Fruit fly (Drosophila melanogaster) whole organism, embryonic: ENCODE measurements around the gene CG31538.
A peak's percentile ranks its signal among the peaks of the same experiment; 100 is the strongest.

ENCODE experiments used
- Asciz ChIP-seq: fragments of 200-800 bp; sonication (Bioruptor generic); optimal IDR thresholded peaks from 2 replicates; lab custom pipeline; 2017; ENCODE audit warnings: missing biosample characterization, mild to moderate bottlenecking, missing genetic modification characterization, missing genetic modification reagents
- Atf3 ChIP-seq: fragments of 200-800 bp; sonication (Bioruptor generic); optimal IDR thresholded peaks from 3 replicates; lab custom pipeline; 2016; ENCODE audit warnings: missing biosample characterization, missing genetic modification characterization
- Bdp1 ChIP-seq: fragments of 200-800 bp; sonication (Bioruptor generic); optimal IDR thresholded peaks from 3 replicates; lab custom pipeline; 2016; ENCODE audit warnings: missing biosample characterization, missing genetic modification characterization
- CG11504 ChIP-seq: fragments of 200-800 bp; sonication (Bioruptor generic); optimal IDR thresholded peaks from 3 replicates; lab custom pipeline; 2019; ENCODE audit warnings: missing biosample characterization, mild to moderate bottlenecking, missing genetic modification characterization, moderate library complexity
- CG11695 ChIP-seq: fragments of 200-800 bp; sonication (Bioruptor generic); IDR thresholded peaks from 3 replicates; pipeline ENCODE4 v1.3.6; 2022; ENCODE audit warnings: missing biosample characterization, missing genetic modification characterization
- CG12219 ChIP-seq: fragments of 200-800 bp; sonication (Bioruptor generic); optimal IDR thresholded peaks from 3 replicates; lab custom pipeline; 2018; ENCODE audit warnings: missing biosample characterization, mild to moderate bottlenecking, missing genetic modification characterization
- CG13424 ChIP-seq: fragments of 200-800 bp; sonication (Bioruptor generic); optimal IDR thresholded peaks from 2 replicates; lab custom pipeline; 2019; ENCODE audit warnings: missing biosample characterization, mild to moderate bottlenecking, missing genetic modification characterization, moderate library complexity
- CG14441 ChIP-seq: fragments of 200-800 bp; sonication (Bioruptor generic); IDR thresholded peaks from 2 replicates; pipeline ENCODE4 v1.3.6; 2022; ENCODE audit warnings: missing biosample characterization, missing genetic modification characterization
- CG2120 ChIP-seq: fragments of 200-800 bp; sonication (Bioruptor generic); optimal IDR thresholded peaks from 3 replicates; lab custom pipeline; 2016; ENCODE audit warnings: missing biosample characterization, missing genetic modification characterization
- CG2678 ChIP-seq: fragments of 200-800 bp; sonication (Bioruptor generic); optimal IDR thresholded peaks from 3 replicates; lab custom pipeline; 2019; ENCODE audit warnings: missing biosample characterization, mild to moderate bottlenecking, missing genetic modification characterization, moderate library complexity
- CG3065 ChIP-seq: fragments of 200-800 bp; sonication (Bioruptor generic); optimal IDR thresholded peaks from 2 replicates; lab custom pipeline; 2016; ENCODE audit warnings: missing biosample characterization, missing genetic modification characterization
- CG32767 ChIP-seq: fragments of 200-800 bp; sonication (Bioruptor generic); IDR thresholded peaks from 2 replicates; pipeline ENCODE4 v1.3.6; 2022; ENCODE audit warnings: missing biosample characterization, missing genetic modification characterization
- CG33213 ChIP-seq: fragments of 200-800 bp; sonication (Bioruptor generic); optimal IDR thresholded peaks from 3 replicates; lab custom pipeline; 2016; ENCODE audit warnings: missing biosample characterization, missing genetic modification characterization
- CG33557 ChIP-seq: fragments of 200-800 bp; sonication (Bioruptor generic); optimal IDR thresholded peaks from 2 replicates; lab custom pipeline; 2019; ENCODE audit warnings: missing biosample characterization, mild to moderate bottlenecking, missing genetic modification characterization, moderate library complexity
- CG4282 ChIP-seq: fragments of 200-800 bp; sonication (Bioruptor generic); optimal IDR thresholded peaks from 2 replicates; lab custom pipeline; 2016; ENCODE audit warnings: missing biosample characterization, missing genetic modification characterization
- CG4707 ChIP-seq: fragments of 200-800 bp; sonication (Bioruptor generic); optimal IDR thresholded peaks from 2 replicates; lab custom pipeline; 2018; ENCODE audit warnings: missing biosample characterization, mild to moderate bottlenecking, missing genetic modification characterization, moderate library complexity
- CG7357 ChIP-seq: fragments of 200-800 bp; sonication (Bioruptor generic); IDR thresholded peaks from 3 replicates; pipeline ENCODE4 v1.3.6; 2022; ENCODE audit warnings: missing biosample characterization, missing genetic modification characterization
- CG9215 ChIP-seq: fragments of 200-800 bp; sonication (Bioruptor generic); IDR thresholded peaks from 2 replicates; pipeline ENCODE4 v1.3.6; 2022; ENCODE audit warnings: missing biosample characterization, missing genetic modification characterization
- CG9727 ChIP-seq: fragments of 200-800 bp; sonication (Bioruptor generic); optimal IDR thresholded peaks from 3 replicates; lab custom pipeline; 2017; ENCODE audit warnings: missing biosample characterization, mild to moderate bottlenecking, missing genetic modification characterization
- CTCF ChIP-seq: fragments of 200-800 bp; sonication (Bioruptor generic); optimal IDR thresholded peaks from 2 replicates; lab custom pipeline; 2017; ENCODE audit warnings: missing biosample characterization, mild to moderate bottlenecking, missing genetic modification characterization, moderate library complexity
- E2f2 ChIP-seq: fragments of 200-800 bp; sonication (Bioruptor generic); IDR thresholded peaks from 2 replicates; pipeline ENCODE4 v1.3.6; 2022; ENCODE audit warnings: missing biosample characterization, missing genetic modification characterization
- Fer1 ChIP-seq: fragments of 200-800 bp; sonication (Bioruptor generic); optimal IDR thresholded peaks from 2 replicates; lab custom pipeline; 2017; ENCODE audit warnings: missing biosample characterization, mild to moderate bottlenecking, missing genetic modification characterization
- Hr78 ChIP-seq, 2 experiments: fragments of 200-800 bp in 1 of 2; fragments of >200 bp in 1 of 2; sonication (Bioruptor generic) in 1 of 2; optimal IDR thresholded peaks; 2 replicates each; lab custom pipeline; 2017 to 2019; ENCODE audit warnings: missing biosample characterization in 2 of 2, missing genetic modification characterization in 2 of 2, mild to moderate bottlenecking in 1 of 2, moderate library complexity in 1 of 2
- MESR4 ChIP-seq: fragments of 200-800 bp; sonication (Bioruptor generic); optimal IDR thresholded peaks from 2 replicates; lab custom pipeline; 2018; ENCODE audit warnings: missing biosample characterization, mild to moderate bottlenecking, missing genetic modification characterization, moderate library complexity
- Nf-YA ChIP-seq: fragments of 200-800 bp; sonication (Bioruptor generic); IDR thresholded peaks from 2 replicates; pipeline ENCODE4 v1.3.6; 2022; ENCODE audit warnings: missing biosample characterization, missing genetic modification characterization
- Oli ChIP-seq: fragments of 200-800 bp; sonication (Bioruptor generic); optimal IDR thresholded peaks from 2 replicates; lab custom pipeline; 2018; ENCODE audit warnings: missing biosample characterization, mild to moderate bottlenecking, missing genetic modification characterization, moderate library complexity
- Pdp1 ChIP-seq, 2 experiments: fragments of 200-800 bp; sonication (Bioruptor generic); optimal IDR thresholded peaks; 3 replicates each; lab custom pipeline; 2016; ENCODE audit warnings: missing biosample characterization in 2 of 2, missing genetic modification characterization in 2 of 2, mild to moderate bottlenecking in 1 of 2, moderate library complexity in 1 of 2
- Sry-δ ChIP-seq: fragments of 200-800 bp; sonication (Bioruptor generic); optimal IDR thresholded peaks from 2 replicates; lab custom pipeline; 2016; ENCODE audit warnings: missing biosample characterization, missing genetic modification characterization
- abd-A ChIP-seq: fragments of 200-800 bp; sonication (Bioruptor generic); optimal IDR thresholded peaks from 3 replicates; lab custom pipeline; 2019; ENCODE audit warnings: missing biosample characterization, mild to moderate bottlenecking, missing genetic modification characterization, moderate library complexity
- bigmax ChIP-seq: fragments of 200-800 bp; sonication (Bioruptor generic); optimal IDR thresholded peaks from 2 replicates; lab custom pipeline; 2018; ENCODE audit warnings: missing biosample characterization, mild to moderate bottlenecking, missing genetic modification characterization
- chm ChIP-seq: fragments of 200-800 bp; sonication (Bioruptor generic); IDR thresholded peaks from 2 replicates; pipeline ENCODE4 v1.3.6; 2022; ENCODE audit warnings: missing biosample characterization, missing genetic modification characterization
- ewg ChIP-seq: fragments of 200-800 bp; sonication (Bioruptor generic); optimal IDR thresholded peaks from 3 replicates; lab custom pipeline; 2017; ENCODE audit warnings: mild to moderate bottlenecking, missing biosample characterization, missing genetic modification reagents, missing genetic modification characterization
- exex ChIP-seq: fragments of 200-800 bp; sonication (Bioruptor generic); optimal IDR thresholded peaks from 4 replicates; lab custom pipeline; 2018; ENCODE audit warnings: missing biosample characterization, mild to moderate bottlenecking, missing genetic modification characterization, moderate library complexity
- hkb ChIP-seq, 2 experiments: fragments of 200-800 bp in 1 of 2; fragments of >200 bp in 1 of 2; sonication (Bioruptor generic) in 1 of 2; IDR thresholded peaks in 1 of 2; optimal IDR thresholded peaks in 1 of 2; 2 replicates each; pipeline versions ENCODE4 v1.3.6 to Lab custom; 2017 to 2022; ENCODE audit warnings: missing biosample characterization in 1 of 2, missing genetic modification characterization in 1 of 2
- kni ChIP-seq: fragments of 200-800 bp; sonication (Bioruptor generic); optimal IDR thresholded peaks from 3 replicates; lab custom pipeline; 2017; ENCODE audit warnings: mild to moderate bottlenecking, missing biosample characterization, missing genetic modification reagents, missing genetic modification characterization
- luna ChIP-seq: fragments of 200-800 bp; sonication (Bioruptor generic); optimal IDR thresholded peaks from 2 replicates; lab custom pipeline; 2016; ENCODE audit warnings: missing biosample characterization, missing genetic modification characterization
- nmo ChIP-seq: fragments of 200-800 bp; sonication (Bioruptor generic); optimal IDR thresholded peaks from 2 replicates; lab custom pipeline; 2018; ENCODE audit warnings: missing biosample characterization, mild to moderate bottlenecking, missing genetic modification characterization, moderate library complexity
- onecut ChIP-seq: fragments of 200-800 bp; sonication (Bioruptor generic); IDR thresholded peaks from 2 replicates; pipeline ENCODE4 v1.3.6; 2022; ENCODE audit warnings: missing biosample characterization, missing genetic modification characterization
- otp ChIP-seq: fragments of 200-800 bp; sonication (Bioruptor generic); IDR thresholded peaks from 3 replicates; pipeline ENCODE4, ENCODE4 v1.3.6; 2022; ENCODE audit warnings: missing biosample characterization, missing genetic modification characterization
- phol ChIP-seq: fragments of 200-800 bp; sonication (Bioruptor generic); optimal IDR thresholded peaks from 3 replicates; lab custom pipeline; 2018; ENCODE audit warnings: missing biosample characterization, mild to moderate bottlenecking, missing genetic modification characterization, moderate library complexity
- run ChIP-seq: fragments of 200-800 bp; sonication (Bioruptor generic); optimal IDR thresholded peaks from 3 replicates; lab custom pipeline; 2018; ENCODE audit warnings: missing biosample characterization, mild to moderate bottlenecking, missing genetic modification characterization
- sd ChIP-seq: fragments of 200-800 bp; sonication (Bioruptor generic); optimal IDR thresholded peaks from 3 replicates; lab custom pipeline; 2018; ENCODE audit warnings: missing biosample characterization, mild to moderate bottlenecking, missing genetic modification characterization, moderate library complexity
- slbo ChIP-seq: fragments of 200-800 bp; sonication (Bioruptor generic); IDR thresholded peaks from 2 replicates; pipeline ENCODE4 v1.3.6; 2022; ENCODE audit warnings: missing biosample characterization, missing genetic modification characterization
- tna ChIP-seq: fragments of 200-800 bp; sonication (Bioruptor generic); IDR thresholded peaks from 2 replicates; pipeline ENCODE4 v1.3.6; 2022; ENCODE audit warnings: missing biosample characterization, missing genetic modification characterization; ENCODE audit not compliant: partially characterized antibody
- toy ChIP-seq: fragments of 200-800 bp; sonication (Bioruptor generic); IDR thresholded peaks from 2 replicates; pipeline ENCODE4 v1.3.6; 2022; ENCODE audit warnings: missing biosample characterization, missing genetic modification characterization
- unc-4 ChIP-seq: fragments of 200-800 bp; sonication (Bioruptor generic); IDR thresholded peaks from 2 replicates; pipeline ENCODE4 v1.3.6; 2022; ENCODE audit warnings: missing biosample characterization, missing genetic modification characterization; ENCODE audit not compliant: partially characterized antibody
- vnd ChIP-seq: fragments of 200-800 bp; sonication (Bioruptor generic); IDR thresholded peaks from 3 replicates; pipeline ENCODE4 v1.3.6; 2022; ENCODE audit warnings: missing biosample characterization, missing genetic modification characterization; ENCODE audit not compliant: partially characterized antibody
- wek ChIP-seq: fragments of 200-800 bp; sonication (Bioruptor generic); optimal IDR thresholded peaks from 3 replicates; lab custom pipeline; 2018; ENCODE audit warnings: missing biosample characterization, mild to moderate bottlenecking, missing genetic modification characterization, moderate library complexity

Gene CG31538

DNA sequence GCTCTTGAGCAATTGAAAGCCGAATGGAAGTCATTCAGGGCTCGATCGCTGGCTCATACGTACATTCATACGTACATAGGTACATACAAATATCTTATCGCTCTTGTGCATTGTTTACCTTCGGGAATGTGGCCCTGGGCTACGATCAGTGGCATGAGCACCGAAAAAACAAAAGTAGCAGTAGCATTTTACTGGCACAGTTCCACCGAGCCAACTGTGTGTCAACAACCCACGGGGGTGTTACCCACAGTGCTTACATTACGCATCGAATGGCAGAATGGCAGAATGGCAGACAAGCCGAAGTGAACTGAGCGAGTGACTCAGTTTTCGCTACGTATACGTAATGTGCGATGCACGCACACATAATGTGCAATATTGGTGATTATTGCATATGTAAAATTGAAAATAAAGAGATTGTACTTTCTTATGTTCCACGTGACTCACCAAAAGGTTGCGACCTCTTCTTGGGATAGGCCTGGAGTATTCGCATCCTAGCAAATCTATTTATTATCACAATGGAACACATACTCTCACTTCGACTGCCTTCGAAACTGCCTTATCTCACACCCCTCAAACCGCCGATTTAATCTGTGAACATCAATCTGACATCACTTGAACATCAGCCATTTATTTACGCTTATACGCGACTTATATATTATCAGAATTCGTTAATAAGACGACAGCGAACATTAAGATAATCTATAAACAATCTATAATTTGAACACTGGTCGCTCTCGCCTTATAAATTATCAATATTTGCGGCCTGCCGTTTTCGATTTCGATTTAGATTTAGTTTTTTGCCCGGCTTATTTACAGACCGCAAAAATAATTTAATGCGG, 25.5 kb upstream of the CG31538 start (continued):
- TF ChIP-seq phol (tag; lab: Kevin White, UChicago) (no peak), Asciz (GFP tag; lab: Kevin White, UChicago) (peak; percentile 5), abd-A (no peak), hkb (optimal IDR thresholded peaks at IDR 0.05; lab: Kevin White, UChicago) (no peak), hkb (GFP tag; IDR thresholded peaks at IDR 0.05; lab: Robert Waterston, UW) (peak; percentile 30; the same call in 1 of the 2 replicates), CG11695 (no peak), ewg (no peak), toy (GFP tag; lab: Robert Waterston, UW) (no peak), Oli (no peak), luna (no peak), nmo (GFP tag; lab: Kevin White, UChicago) (no peak), Atf3 (GFP tag; lab: Kevin White, UChicago) (no peak), CG4707 (GFP tag; lab: Kevin White, UChicago) (peak; percentile 26), E2f2 (0 out of 2 replicates have a peak, but pooled peaks have one; percentile 29), exex (tag; lab: Kevin White, UChicago) (peak; percentile 96), kni (GFP tag; lab: Kevin White, UChicago) (peak; percentile 18), CG3065 (no peak), CG33213 (no peak), Nf-YA (GFP tag; lab: Robert Waterston, UW) (no peak), CG14441 (no peak), Fer1 (GFP tag; lab: Kevin White, UChicago) (peak; percentile 14), wek (GFP tag; lab: Kevin White, UChicago) (peak; percentile 14), slbo (GFP tag; lab: Robert Waterston, UW) (peak; percentile 10; the same call in 1 of the 2 replicates), run (tag; lab: Kevin White, UChicago) (no peak), MESR4 (GFP tag; lab: Kevin White, UChicago) (no peak), CG9215 (GFP tag; lab: Robert Waterston, UW) (no peak), Pdp1 (GFP tag; optimal IDR thresholded peaks at IDR 0.05; lab: Kevin White, UChicago) (peak in 1 of 2 experiments; percentile 32), CTCF (no peak), CG7357 (no peak), otp (GFP tag; lab: Robert Waterston, UW) (peak; percentile 46; the same call in 1 of the 3 replicates), CG12219 (GFP tag; lab: Kevin White, UChicago) (peak; percentile 22), Sry-δ (GFP tag; lab: Kevin White, UChicago) (no peak), vnd (no peak), CG32767 (GFP tag; lab: Robert Waterston, UW) (no peak; the same call in 1 of the 2 replicates), chm (GFP tag; lab: Robert Waterston, UW) (peak; percentile 65), bigmax (GFP tag; lab: Kevin White, UChicago) (no peak), onecut (GFP tag; lab: Robert Waterston, UW) (peak; percentile 26; the same call in 1 of the 2 replicates), Bdp1 (no peak), CG13424 (no peak), unc-4 (GFP tag; lab: Robert Waterston, UW) (no peak), CG4282 (GFP tag; lab: Kevin White, UChicago) (no peak), CG2120 (no peak), Hr78 (GFP tag; optimal IDR thresholded peaks at IDR 0.05; lab: Kevin White, UChicago) (peak in 1 of 2 experiments; percentile 18), tna (GFP tag; lab: Robert Waterston, UW) (no peak), sd (peak; percentile 80), CG11504 (tag; lab: Kevin White, UChicago) (peak; percentile 8), CG2678 (peak; percentile 2), CG9727 (GFP tag; lab: Kevin White, UChicago) (peak; percentile 2), CG33557 (no peak)
